Worm (Caenorhabditis elegans) whole organism, early embryonic: ENCODE results near the gene K12H6.4.

Experiments used
- B0310.2 ChIP-seq: sonication (generic microtip); optimal IDR thresholded peaks from 2 replicates; lab custom pipeline; 2016; ENCODE audit warnings: mild to moderate bottlenecking, missing genetic modification characterization, missing compliant biosample characterization
- F13C5.2 ChIP-seq: sonication (generic microtip); optimal IDR thresholded peaks from 2 replicates; lab custom pipeline; 2017; ENCODE audit warnings: mild to moderate bottlenecking, missing genetic modification characterization, inconsistent platforms, missing compliant biosample characterization
- aly-1 ChIP-seq: sonication (generic microtip); optimal IDR thresholded peaks from 2 replicates; lab custom pipeline; 2016; ENCODE audit warnings: missing genetic modification characterization, missing compliant biosample characterization
- ama-1 ChIP-seq: fragments of 150-350 bp; optimal IDR thresholded peaks from 2 replicates; lab custom pipeline; 2014
- ceh-13 ChIP-seq: fragments of 200-800 bp; sonication (Bioruptor generic); optimal IDR thresholded peaks from 2 replicates; lab custom pipeline; 2018; ENCODE audit warnings: mild to moderate bottlenecking, missing genetic modification characterization, missing compliant biosample characterization
- ceh-36 ChIP-seq: sonication (generic microtip); optimal IDR thresholded peaks from 2 replicates; lab custom pipeline; 2016; ENCODE audit warnings: missing genetic modification characterization, inconsistent platforms, missing compliant biosample characterization
- ets-7 ChIP-seq: sonication (generic microtip); optimal IDR thresholded peaks from 2 replicates; lab custom pipeline; 2016; ENCODE audit warnings: missing genotype, missing genetic modification characterization, missing compliant biosample characterization
- flt-1 ChIP-seq: fragments of 200-800 bp; sonication (Bioruptor generic); IDR thresholded peaks from 2 replicates; pipeline ENCODE4 v1.3.6; 2022; ENCODE audit warnings: missing genetic modification characterization, missing compliant biosample characterization
- hmbx-1 ChIP-seq: sonication (generic microtip); optimal IDR thresholded peaks from 2 replicates; lab custom pipeline; 2016; ENCODE audit warnings: mild to moderate bottlenecking, missing genetic modification characterization, missing compliant biosample characterization
- hmg-4 ChIP-seq: fragments of 200-800 bp; sonication (Bioruptor generic); optimal IDR thresholded peaks from 2 replicates; lab custom pipeline; 2018; ENCODE audit warnings: mild to moderate bottlenecking, missing genetic modification characterization, missing compliant biosample characterization
- hnd-1 ChIP-seq: sonication (generic microtip); optimal IDR thresholded peaks from 2 replicates; lab custom pipeline; 2016; ENCODE audit warnings: missing genetic modification characterization, missing compliant biosample characterization
- pes-1 ChIP-seq: fragments of 200-800 bp; sonication (Bioruptor generic); IDR thresholded peaks from 2 replicates; pipeline ENCODE4 v1.3.6; 2022; ENCODE audit warnings: missing genetic modification reagents, missing genetic modification characterization, missing compliant biosample characterization
- scrt-1 ChIP-seq: fragments of 200-800 bp; sonication (Bioruptor generic); IDR thresholded peaks from 2 replicates; pipeline ENCODE4 v1.3.6; 2022; ENCODE audit warnings: missing genetic modification characterization, missing compliant biosample characterization
- sea-1 ChIP-seq: fragments of 200-800 bp; sonication (Bioruptor generic); conservative IDR thresholded peaks from 2 replicates; pipeline ENCODE4 v1.3.6; 2022; ENCODE audit warnings: missing genetic modification characterization, missing compliant biosample characterization
- tbx-11 ChIP-seq: fragments of 200-800 bp; sonication (Bioruptor generic); IDR thresholded peaks from 2 replicates; pipeline ENCODE4 v1.3.6; 2022; ENCODE audit warnings: missing genetic modification characterization, missing compliant biosample characterization
- tbx-37 ChIP-seq: fragments of 200-800 bp; sonication (Bioruptor generic); conservative IDR thresholded peaks from 2 replicates; pipeline ENCODE4 v1.3.6; 2022; ENCODE audit warnings: missing genetic modification reagents, missing genetic modification characterization, missing compliant biosample characterization
- tra-4 ChIP-seq: sonication (generic microtip); optimal IDR thresholded peaks from 2 replicates; lab custom pipeline; 2017; ENCODE audit warnings: missing genetic modification characterization, missing compliant biosample characterization

K12H6.4 gene

ce11 chrII:2859873-2860821 lies 36.1 kb upstream of the K12H6.4 start:
- TF ChIP-seq ceh-13 (GFP tag; lab: Kevin White, UChicago) (peak; percentile 7), tbx-11 (GFP tag; lab: Robert Waterston, UW) (0 out of 2 replicates have a peak, but pooled peaks have one; percentile 12), sea-1 (GFP tag; lab: Robert Waterston, UW) (no peak), ets-7 (no peak), F13C5.2 (no peak), tra-4 (no peak), scrt-1 (GFP tag; lab: Robert Waterston, UW) (peak; percentile 69), ama-1 (lab: Kevin White, UChicago) (no peak), hnd-1 (no peak), hmbx-1 (peak; percentile 1), aly-1 (peak; percentile 40), flt-1 (no peak), tbx-37 (no peak), pes-1 (GFP tag; lab: Robert Waterston, UW) (peak; percentile 64), B0310.2 (no peak), hmg-4 (GFP tag; lab: Kevin White, UChicago) (peak; percentile 35), ceh-36 (tag; lab: Kevin White, UChicago) (no peak)

ce11 chrII:2859315-2859714 lies 35.2 kb upstream of the K12H6.4 start:
- no peak for TF ChIP-seq tbx-37
- TF ChIP-seq ceh-36 (tag; lab: Kevin White, UChicago), result peak; percentile 90
- no peak for TF ChIP-seq hmg-4 (GFP tag; lab: Kevin White, UChicago)

- TF ChIP-seq tra-4 (no peak), pes-1 (GFP tag; lab: Robert Waterston, UW) (no peak), hnd-1 (no peak), ceh-13 (GFP tag; lab: Kevin White, UChicago) (no peak), hmbx-1 (no peak), sea-1 (GFP tag; lab: Robert Waterston, UW) (no peak), scrt-1 (GFP tag; lab: Robert Waterston, UW) (no peak)
These were observed 34.8 kb upstream of the K12H6.4 start for ce11 chrII:2858851-2859250.

DNA sequence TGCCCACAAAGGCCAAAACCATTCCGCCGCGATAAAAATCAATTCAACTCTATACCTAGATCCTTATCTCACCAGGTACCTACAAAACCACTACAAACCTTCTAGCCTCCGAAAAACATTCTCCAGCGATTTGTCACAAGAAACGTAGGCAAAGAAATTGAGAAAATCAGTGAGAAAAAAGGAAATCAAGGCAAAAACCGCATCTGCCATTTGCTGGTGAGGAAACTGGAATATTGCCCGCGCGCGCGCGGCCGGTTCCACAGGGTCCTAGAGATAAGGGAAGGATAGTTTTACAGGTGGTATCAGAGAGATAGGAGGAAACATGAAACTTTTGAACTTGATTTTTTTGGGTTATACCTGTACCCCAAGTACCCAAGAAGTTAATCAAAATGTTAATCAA lies 33.5 kb upstream of the K12H6.4 start:
- TF ChIP-seq hmbx-1, result no peak
- TF ChIP-seq hmg-4 (GFP tag; lab: Kevin White, UChicago), result no peak
- TF ChIP-seq ama-1 (lab: Kevin White, UChicago), result no peak
- no peak for TF ChIP-seq ets-7
- TF ChIP-seq flt-1, result no peak
- no peak for TF ChIP-seq F13C5.2
- TF ChIP-seq pes-1 (GFP tag; lab: Robert Waterston, UW), result no peak
- no peak for TF ChIP-seq tra-4
- no peak for TF ChIP-seq tbx-11 (GFP tag; lab: Robert Waterston, UW)
- TF ChIP-seq ceh-13 (GFP tag; lab: Kevin White, UChicago), result no peak
- TF ChIP-seq aly-1, result no peak
- TF ChIP-seq tbx-37, result no peak
- TF ChIP-seq scrt-1 (GFP tag; lab: Robert Waterston, UW), result no peak
- no peak for TF ChIP-seq hnd-1
- TF ChIP-seq ceh-36 (tag; lab: Kevin White, UChicago), result no peak
- no peak for TF ChIP-seq B0310.2
- TF ChIP-seq sea-1 (GFP tag; lab: Robert Waterston, UW), result no peak

ce11 chrII:2856114-2856513 lies 32.0 kb upstream of the K12H6.4 start:
- no peak for TF ChIP-seq sea-1 (GFP tag; lab: Robert Waterston, UW)
- no peak for TF ChIP-seq tbx-37
- no peak for TF ChIP-seq aly-1
- no peak for TF ChIP-seq B0310.2

DNA sequence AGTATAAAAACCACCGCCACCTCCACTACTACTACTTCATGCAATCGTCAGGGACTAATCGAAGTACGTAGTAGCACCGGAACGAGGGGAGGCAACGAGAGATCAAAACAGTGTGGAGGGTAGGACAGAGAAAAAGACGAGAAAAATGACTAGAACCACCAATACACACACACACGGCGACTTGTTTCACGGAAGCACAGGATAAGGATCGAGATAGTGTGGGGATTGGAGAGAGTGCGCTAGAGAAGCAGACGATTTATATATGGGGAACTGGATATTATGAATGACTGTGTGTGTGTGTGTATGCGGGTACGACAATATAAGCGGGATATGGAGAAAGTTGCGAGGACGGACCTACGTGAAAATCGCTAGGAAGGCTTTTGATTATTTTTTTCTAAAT lies 30.7 kb upstream of the K12H6.4 start:
- TF ChIP-seq scrt-1 (GFP tag; lab: Robert Waterston, UW) (no peak), hnd-1 (no peak), hmg-4 (GFP tag; lab: Kevin White, UChicago) (no peak), ceh-13 (GFP tag; lab: Kevin White, UChicago) (no peak), ets-7 (no peak), ama-1 (lab: Kevin White, UChicago) (no peak), tbx-11 (GFP tag; lab: Robert Waterston, UW) (no peak), flt-1 (no peak), pes-1 (GFP tag; lab: Robert Waterston, UW) (no peak), ceh-36 (tag; lab: Kevin White, UChicago) (no peak), tbx-37 (no peak), hmbx-1 (no peak), aly-1 (no peak), tra-4 (no peak), sea-1 (GFP tag; lab: Robert Waterston, UW) (no peak), B0310.2 (no peak), F13C5.2 (no peak)

- TF ChIP-seq hmg-4 (GFP tag; lab: Kevin White, UChicago), result no peak
- no peak for TF ChIP-seq sea-1 (GFP tag; lab: Robert Waterston, UW)
- TF ChIP-seq hnd-1, result no peak
- no peak for TF ChIP-seq ets-7
- no peak for TF ChIP-seq scrt-1 (GFP tag; lab: Robert Waterston, UW)
- no peak for TF ChIP-seq aly-1
- no peak for TF ChIP-seq hmbx-1
- TF ChIP-seq pes-1 (GFP tag; lab: Robert Waterston, UW), result no peak
- TF ChIP-seq tbx-37, result no peak
- TF ChIP-seq F13C5.2, result no peak
- TF ChIP-seq B0310.2, result no peak
- no peak for TF ChIP-seq ceh-36 (tag; lab: Kevin White, UChicago)
- TF ChIP-seq tra-4, result no peak
- TF ChIP-seq ama-1 (lab: Kevin White, UChicago), result no peak
- TF ChIP-seq flt-1, result no peak
- TF ChIP-seq ceh-13 (GFP tag; lab: Kevin White, UChicago), result no peak
- no peak for TF ChIP-seq tbx-11 (GFP tag; lab: Robert Waterston, UW)
These were observed 29.7 kb upstream of the K12H6.4 start for ce11 chrII:2853767-2854166.

DNA sequence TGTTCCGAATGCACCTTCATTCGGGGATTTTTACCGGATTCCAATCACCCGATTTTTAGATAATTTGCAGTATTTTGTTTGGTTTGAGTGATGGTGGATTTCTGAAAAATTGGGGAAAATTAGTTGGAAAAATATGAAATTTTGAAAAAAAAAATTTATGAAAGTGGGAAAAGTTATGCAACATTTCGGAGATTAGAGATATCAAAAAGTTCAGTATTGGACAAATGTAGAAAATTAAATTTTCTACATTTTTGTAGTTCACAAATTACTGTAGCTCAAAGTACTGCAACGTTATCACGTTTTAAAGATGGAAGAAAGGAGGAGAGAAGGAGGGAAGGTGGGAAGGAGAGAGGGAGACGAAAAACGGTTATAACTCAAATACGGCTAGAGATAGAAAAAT lies 28.4 kb upstream of the K12H6.4 start, which contains the start of gene ptc-3:
TSS of gene ptc-3 (minus strand) at position 101 of the 400 bp plus-strand sequence.
- no peak for TF ChIP-seq tbx-37
- TF ChIP-seq B0310.2, result no peak
- TF ChIP-seq hnd-1, result no peak
- no peak for TF ChIP-seq ets-7
